Fruit fly (Drosophila melanogaster) whole organism, embryonic: ENCODE data around the gene CG13373.

Source experiments
- Aef1 ChIP-seq: fragments of 200-800 bp; sonication (Bioruptor generic); IDR thresholded peaks from 3 replicates; pipeline ENCODE4 v1.3.6; 2022; ENCODE audit warnings: missing biosample characterization, missing genetic modification characterization
- BtbVII ChIP-seq: fragments of 200-800 bp; sonication (Bioruptor generic); optimal IDR thresholded peaks from 3 replicates; lab custom pipeline; 2017; ENCODE audit warnings: missing biosample characterization, mild to moderate bottlenecking, missing genetic modification characterization
- CG1024 ChIP-seq: fragments of 200-800 bp; sonication (Bioruptor generic); IDR thresholded peaks from 2 replicates; pipeline ENCODE4 v1.3.6; 2022; ENCODE audit warnings: missing biosample characterization, missing genetic modification characterization
- CG10431 ChIP-seq: fragments of 200-800 bp; sonication (Bioruptor generic); optimal IDR thresholded peaks from 3 replicates; lab custom pipeline; 2018; ENCODE audit warnings: missing biosample characterization, mild to moderate bottlenecking, missing genetic modification characterization
- CG12299 ChIP-seq: fragments of 200-800 bp; sonication (Bioruptor generic); optimal IDR thresholded peaks from 2 replicates; lab custom pipeline; 2018; ENCODE audit warnings: missing biosample characterization, mild to moderate bottlenecking, missing genetic modification characterization
- CG12391 ChIP-seq: fragments of 200-800 bp; sonication (Bioruptor generic); optimal IDR thresholded peaks from 3 replicates; lab custom pipeline; 2018; ENCODE audit warnings: missing biosample characterization, mild to moderate bottlenecking, missing genetic modification characterization, moderate library complexity
- CG13424 ChIP-seq: fragments of 200-800 bp; sonication (Bioruptor generic); optimal IDR thresholded peaks from 2 replicates; lab custom pipeline; 2019; ENCODE audit warnings: missing biosample characterization, mild to moderate bottlenecking, missing genetic modification characterization, moderate library complexity
- CG1529 ChIP-seq: fragments of 200-800 bp; sonication (Bioruptor generic); optimal IDR thresholded peaks from 3 replicates; lab custom pipeline; 2018; ENCODE audit warnings: missing biosample characterization, missing genetic modification characterization
- CG1647 ChIP-seq: fragments of 200-800 bp; sonication (Bioruptor generic); optimal IDR thresholded peaks from 3 replicates; lab custom pipeline; 2016; ENCODE audit warnings: missing biosample characterization, missing genetic modification characterization
- CG17186 ChIP-seq: fragments of 200-800 bp; sonication (Bioruptor generic); optimal IDR thresholded peaks from 3 replicates; lab custom pipeline; 2017; ENCODE audit warnings: missing biosample characterization, missing genetic modification reagents, missing genetic modification characterization
- CG17568 ChIP-seq: fragments of 200-800 bp; sonication (Bioruptor generic); optimal IDR thresholded peaks from 2 replicates; lab custom pipeline; 2018; ENCODE audit warnings: missing biosample characterization, mild to moderate bottlenecking, missing genetic modification characterization, moderate library complexity
- CG2129 ChIP-seq: fragments of 200-800 bp; sonication (Bioruptor generic); IDR thresholded peaks from 2 replicates; pipeline ENCODE4 v1.3.6; 2022; ENCODE audit warnings: missing biosample characterization, missing genetic modification characterization; ENCODE audit not compliant: partially characterized antibody
- CG31388 ChIP-seq: fragments of 200-800 bp; sonication (Bioruptor generic); optimal IDR thresholded peaks from 2 replicates; lab custom pipeline; 2016; ENCODE audit warnings: missing biosample characterization, missing genetic modification characterization
- CG3407 ChIP-seq: fragments of 200-800 bp; sonication (Bioruptor generic); optimal IDR thresholded peaks from 2 replicates; lab custom pipeline; 2018; ENCODE audit warnings: missing biosample characterization, mild to moderate bottlenecking, missing genetic modification characterization
- CG4404 ChIP-seq: fragments of 200-800 bp; sonication (Bioruptor generic); IDR thresholded peaks from 2 replicates; pipeline ENCODE4 v1.3.6; 2022; ENCODE audit warnings: missing biosample characterization, missing genetic modification characterization
- CG6272 ChIP-seq: fragments of 200-800 bp; sonication (Bioruptor generic); IDR thresholded peaks from 2 replicates; pipeline ENCODE4 v1.3.6; 2022; ENCODE audit warnings: missing biosample characterization, missing genetic modification characterization
- CG8478 ChIP-seq: fragments of >200 bp; optimal IDR thresholded peaks from 2 replicates; lab custom pipeline; 2018
- CG9727 ChIP-seq: fragments of 200-800 bp; sonication (Bioruptor generic); optimal IDR thresholded peaks from 3 replicates; lab custom pipeline; 2017; ENCODE audit warnings: missing biosample characterization, mild to moderate bottlenecking, missing genetic modification characterization
- Dfd ChIP-seq, 2 experiments: fragments of >200 bp; optimal IDR thresholded peaks; 2 replicates each; lab custom pipeline; 2017; ENCODE audit warnings: missing biosample characterization in 2 of 2, missing genetic modification characterization in 2 of 2
- E2f1 ChIP-seq: fragments of 200-800 bp; sonication (Bioruptor generic); IDR thresholded peaks from 2 replicates; pipeline ENCODE4 v1.3.6; 2022; ENCODE audit warnings: missing biosample characterization, missing genetic modification characterization
- Eip74EF ChIP-seq, 2 experiments: fragments of 200-800 bp in 1 of 2; fragments of >200 bp in 1 of 2; sonication (Bioruptor generic) in 1 of 2; optimal IDR thresholded peaks; 2 replicates each; lab custom pipeline; 2017 to 2019; ENCODE audit warnings: missing biosample characterization in 2 of 2, missing genetic modification characterization in 2 of 2, mild to moderate bottlenecking in 1 of 2, moderate library complexity in 1 of 2
- GATAe ChIP-seq: fragments of 200-800 bp; sonication (Bioruptor generic); conservative IDR thresholded peaks from 2 replicates; pipeline ENCODE4 v1.3.6; 2022; ENCODE audit warnings: missing biosample characterization, missing genetic modification characterization
- Kr ChIP-seq: fragments of 200-800 bp; sonication (Bioruptor generic); optimal IDR thresholded peaks from 2 replicates; lab custom pipeline; 2017; ENCODE audit warnings: missing biosample characterization, mild to moderate bottlenecking, missing genetic modification characterization
- NK7.1 ChIP-seq: fragments of 200-800 bp; sonication (Bioruptor generic); optimal IDR thresholded peaks from 3 replicates; lab custom pipeline; 2016; ENCODE audit warnings: missing biosample characterization, missing genetic modification characterization
- Neu2 ChIP-seq: fragments of 200-800 bp; sonication (Bioruptor generic); optimal IDR thresholded peaks from 3 replicates; lab custom pipeline; 2016; ENCODE audit warnings: missing biosample characterization, missing genetic modification characterization, borderline replicate concordance
- Poxn ChIP-seq: fragments of 200-800 bp; sonication (Bioruptor generic); IDR thresholded peaks from 2 replicates; pipeline ENCODE4 v1.3.6; 2022; ENCODE audit warnings: missing biosample characterization, missing genetic modification characterization
- Sox102F ChIP-seq: fragments of 200-800 bp; sonication (Bioruptor generic); optimal IDR thresholded peaks from 2 replicates; lab custom pipeline; 2018; ENCODE audit warnings: missing biosample characterization, mild to moderate bottlenecking, missing genetic modification characterization, moderate library complexity
- ac ChIP-seq: fragments of 200-800 bp; sonication (Bioruptor generic); optimal IDR thresholded peaks from 3 replicates; lab custom pipeline; 2017; ENCODE audit warnings: missing biosample characterization, mild to moderate bottlenecking, missing genetic modification characterization
- ase ChIP-seq: fragments of 200-800 bp; sonication (Bioruptor generic); IDR thresholded peaks from 3 replicates; pipeline ENCODE4 v1.3.6; 2022; ENCODE audit warnings: missing biosample characterization, missing genetic modification characterization
- bcd ChIP-seq: fragments of 200-800 bp; sonication (Bioruptor generic); optimal IDR thresholded peaks from 2 replicates; lab custom pipeline; 2017; ENCODE audit warnings: missing biosample characterization, mild to moderate bottlenecking, missing genetic modification characterization
- ci ChIP-seq: fragments of 200-800 bp; sonication (Bioruptor generic); IDR thresholded peaks from 3 replicates; pipeline ENCODE4 v1.3.6; 2022; ENCODE audit warnings: missing biosample characterization, missing genetic modification characterization
- crp ChIP-seq, 2 experiments: fragments of 200-800 bp; sonication (Bioruptor generic); optimal IDR thresholded peaks; 2 replicates in 1 of 2; 3 replicates in 1 of 2; lab custom pipeline; 2017; ENCODE audit warnings: missing biosample characterization in 2 of 2, missing genetic modification characterization in 2 of 2, mild to moderate bottlenecking in 1 of 2, moderate library complexity in 1 of 2
- dan ChIP-seq: fragments of 200-800 bp; sonication (Bioruptor generic); IDR thresholded peaks from 2 replicates; pipeline ENCODE4 v1.3.6; 2022; ENCODE audit warnings: missing biosample characterization, missing genetic modification characterization
- dpn ChIP-seq, 2 experiments: fragments of 200-800 bp; sonication (Bioruptor generic); optimal IDR thresholded peaks; 3 replicates each; lab custom pipeline; 2016; ENCODE audit warnings: missing biosample characterization in 2 of 2, missing genetic modification characterization in 2 of 2
- eyg ChIP-seq: fragments of 200-800 bp; sonication (Bioruptor generic); optimal IDR thresholded peaks from 3 replicates; lab custom pipeline; 2016; ENCODE audit warnings: missing biosample characterization, missing genetic modification characterization
- gcm ChIP-seq: fragments of 200-800 bp; sonication (Bioruptor generic); optimal IDR thresholded peaks from 2 replicates; lab custom pipeline; 2019; ENCODE audit warnings: missing biosample characterization, mild to moderate bottlenecking, missing genetic modification characterization, moderate library complexity
- jigr1 ChIP-seq: fragments of 200-800 bp; sonication (Bioruptor generic); IDR thresholded peaks from 3 replicates; pipeline ENCODE4 v1.3.6; 2022; ENCODE audit warnings: missing biosample characterization, missing genetic modification characterization
- ken ChIP-seq: fragments of 200-800 bp; sonication (Bioruptor generic); IDR thresholded peaks from 3 replicates; pipeline ENCODE4 v1.3.6; 2022; ENCODE audit warnings: missing biosample characterization, missing genetic modification characterization
- lbe ChIP-seq: fragments of 200-800 bp; sonication (Bioruptor generic); optimal IDR thresholded peaks from 2 replicates; lab custom pipeline; 2016; ENCODE audit warnings: missing biosample characterization, mild to moderate bottlenecking, missing genetic modification characterization
- luna ChIP-seq: fragments of 200-800 bp; sonication (Bioruptor generic); optimal IDR thresholded peaks from 2 replicates; lab custom pipeline; 2016; ENCODE audit warnings: missing biosample characterization, missing genetic modification characterization
- mirr ChIP-seq: fragments of 200-800 bp; sonication (Bioruptor generic); optimal IDR thresholded peaks from 3 replicates; lab custom pipeline; 2018; ENCODE audit warnings: missing biosample characterization, mild to moderate bottlenecking, missing genetic modification characterization
- pfk ChIP-seq: fragments of 200-800 bp; sonication (Bioruptor generic); optimal IDR thresholded peaks from 2 replicates; lab custom pipeline; 2018; ENCODE audit warnings: missing biosample characterization, mild to moderate bottlenecking, missing genetic modification characterization, moderate library complexity
- salm ChIP-seq: fragments of 200-800 bp; sonication (Bioruptor generic); optimal IDR thresholded peaks from 2 replicates; lab custom pipeline; 2018; ENCODE audit warnings: missing biosample characterization, mild to moderate bottlenecking, missing genetic modification characterization
- sima ChIP-seq: fragments of 200-800 bp; sonication (Bioruptor generic); optimal IDR thresholded peaks from 2 replicates; lab custom pipeline; 2016; ENCODE audit warnings: missing biosample characterization, missing genetic modification characterization
- sqz ChIP-seq: fragments of 200-800 bp; sonication (Bioruptor generic); optimal IDR thresholded peaks from 3 replicates; lab custom pipeline; 2018; ENCODE audit warnings: missing biosample characterization, mild to moderate bottlenecking, missing genetic modification characterization
- tll ChIP-seq, 2 experiments: fragments of 200-800 bp in 1 of 2; fragments of >200 bp in 1 of 2; sonication (Bioruptor generic) in 1 of 2; optimal IDR thresholded peaks; 2 replicates each; lab custom pipeline; 2017 to 2019; ENCODE audit warnings: missing biosample characterization in 2 of 2, missing genetic modification characterization in 2 of 2, mild to moderate bottlenecking in 1 of 2, moderate library complexity in 1 of 2
- tx ChIP-seq: fragments of 200-800 bp; sonication (Bioruptor generic); optimal IDR thresholded peaks from 2 replicates; lab custom pipeline; 2016; ENCODE audit warnings: missing biosample characterization, missing genetic modification characterization
- vfl ChIP-seq: fragments of 200-800 bp; sonication (Bioruptor generic); optimal IDR thresholded peaks from 2 replicates; lab custom pipeline; 2016; ENCODE audit warnings: missing biosample characterization, missing genetic modification characterization
- vvl ChIP-seq: fragments of 200-800 bp; sonication (Bioruptor generic); IDR thresholded peaks from 2 replicates; pipeline ENCODE4 v1.3.6; 2022; ENCODE audit warnings: missing biosample characterization, missing genetic modification characterization
- wek ChIP-seq: fragments of 200-800 bp; sonication (Bioruptor generic); optimal IDR thresholded peaks from 3 replicates; lab custom pipeline; 2018; ENCODE audit warnings: missing biosample characterization, mild to moderate bottlenecking, missing genetic modification characterization, moderate library complexity

The CG13373 gene

DNA sequence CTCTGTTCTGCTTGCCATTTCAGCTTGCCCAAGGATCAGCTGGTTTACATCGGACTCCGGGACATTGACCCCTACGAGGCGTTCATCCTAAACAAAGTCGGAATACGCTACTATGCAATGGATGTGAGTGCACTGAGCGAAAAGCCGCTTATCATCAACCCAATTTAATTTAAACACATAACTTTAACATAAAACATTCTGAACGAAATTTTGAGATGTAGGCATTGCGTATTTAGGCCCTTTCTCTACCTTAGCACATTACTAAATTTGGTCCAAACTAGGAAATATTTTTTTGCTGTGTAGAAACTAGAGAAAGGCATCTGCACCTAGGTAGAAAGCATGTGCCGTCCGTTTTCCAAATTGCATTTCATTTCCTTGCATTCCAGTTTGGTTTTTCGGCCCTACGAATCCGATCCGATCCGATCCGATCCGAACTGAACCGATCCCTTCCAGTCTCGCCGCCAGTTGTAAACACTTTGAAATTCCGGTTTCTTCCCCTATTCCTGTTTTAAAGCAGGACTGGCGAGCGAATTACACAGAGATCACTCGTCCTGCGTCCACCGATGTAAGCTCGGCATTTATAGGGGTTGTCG lies 49.8 kb downstream of the CG13373 start (continued):
- peak; percentile 93 for TF ChIP-seq CG4404 (GFP tag; lab: Robert Waterston, UW)
- 0 out of 2 replicates have a peak, but pooled peaks have one; percentile 29 for TF ChIP-seq CG1024 (GFP tag; lab: Robert Waterston, UW)
- TF ChIP-seq Poxn (GFP tag; lab: Robert Waterston, UW) = no peak
- TF ChIP-seq sqz (GFP tag; lab: Kevin White, UChicago) = no peak
- TF ChIP-seq CG1647 (GFP tag; lab: Kevin White, UChicago) = peak; percentile 6
- TF ChIP-seq CG13424 (tag; lab: Kevin White, UChicago) = peak; percentile 31
- peak; percentile 95 for TF ChIP-seq ac
- no peak for TF ChIP-seq CG2129 (GFP tag; lab: Robert Waterston, UW)
- no peak for TF ChIP-seq CG17568 (GFP tag; lab: Kevin White, UChicago)
- TF ChIP-seq Aef1 (GFP tag; lab: Robert Waterston, UW) = no peak
- peak; percentile 53 for TF ChIP-seq pfk (GFP tag; lab: Kevin White, UChicago)
- TF ChIP-seq vvl (GFP tag; lab: Robert Waterston, UW) = peak; percentile 28; the same call in 1 of the 2 replicates
- peak; percentile 76 for TF ChIP-seq CG12391 (tag; lab: Kevin White, UChicago)
- TF ChIP-seq CG6272 = no peak
- TF ChIP-seq CG8478 (lab: Kevin White, UChicago) = no peak
- no peak for TF ChIP-seq salm (tag; lab: Kevin White, UChicago)
- no peak for TF ChIP-seq mirr (GFP tag; lab: Kevin White, UChicago)
- TF ChIP-seq gcm (GFP tag; lab: Kevin White, UChicago) = peak; percentile 42
- TF ChIP-seq CG1529 (GFP tag; lab: Kevin White, UChicago) = peak; percentile 2
- TF ChIP-seq sima (GFP tag; lab: Kevin White, UChicago) = peak; percentile 18
- no peak for TF ChIP-seq eyg (GFP tag; lab: Kevin White, UChicago)
- TF ChIP-seq CG12299 = no peak
- peak; percentile 71; the same call in 2 of the 3 replicates for TF ChIP-seq ci
- peak; percentile 62 for TF ChIP-seq vfl (GFP tag; lab: Kevin White, UChicago)
- TF ChIP-seq jigr1 = no peak
- TF ChIP-seq ken = peak; percentile 38; the same call in 1 of the 3 replicates
- TF ChIP-seq BtbVII = no peak
- TF ChIP-seq Eip74EF (GFP tag; optimal IDR thresholded peaks at IDR 0.05; lab: Kevin White, UChicago) = no peak
- no peak for TF ChIP-seq E2f1 (GFP tag; lab: Robert Waterston, UW)
- no peak for TF ChIP-seq crp (GFP tag; optimal IDR thresholded peaks at IDR 0.05; lab: Kevin White, UChicago)
- TF ChIP-seq CG17186 (GFP tag; lab: Kevin White, UChicago) = no peak
- TF ChIP-seq Neu2 (GFP tag; lab: Kevin White, UChicago) = peak; percentile 88
- peak; percentile 4 for TF ChIP-seq NK7.1 (GFP tag; lab: Kevin White, UChicago)
- TF ChIP-seq CG10431 = no peak
- no peak for TF ChIP-seq Sox102F (GFP tag; lab: Kevin White, UChicago)
- no peak for TF ChIP-seq luna (GFP tag; lab: Kevin White, UChicago)
- no peak for TF ChIP-seq CG3407
- no peak for TF ChIP-seq GATAe (GFP tag; lab: Robert Waterston, UW)
- TF ChIP-seq Dfd (GFP tag; optimal IDR thresholded peaks at IDR 0.05; lab: Kevin White, UChicago) = no peak
- TF ChIP-seq dpn (GFP tag; optimal IDR thresholded peaks at IDR 0.05; lab: Kevin White, UChicago) = peak; percentile 17 to 30
- no peak for TF ChIP-seq wek (GFP tag; lab: Kevin White, UChicago)
- no peak for TF ChIP-seq lbe (GFP tag; lab: Kevin White, UChicago)
- TF ChIP-seq Kr (GFP tag; lab: Kevin White, UChicago) = peak; percentile 61
- no peak for TF ChIP-seq ase (GFP tag; lab: Robert Waterston, UW)
- TF ChIP-seq tx (GFP tag; lab: Kevin White, UChicago) = peak; percentile 44
- TF ChIP-seq tll (GFP tag; optimal IDR thresholded peaks at IDR 0.05; lab: Kevin White, UChicago) = peak; percentile 15 to 76
- peak; percentile 92 for TF ChIP-seq CG9727 (GFP tag; lab: Kevin White, UChicago)
- peak; percentile 30 for TF ChIP-seq CG31388
- TF ChIP-seq dan (GFP tag; lab: Robert Waterston, UW) = peak; percentile 80
- TF ChIP-seq bcd (GFP tag; lab: Kevin White, UChicago) = peak; percentile 48
